Fruit fly (Drosophila melanogaster) whole organism, embryonic: ENCODE measurements around the gene Dhc62B.

ENCODE experiments used
- BEAF-32 ChIP-seq: fragments of 200-800 bp; sonication (Bioruptor generic); optimal IDR thresholded peaks from 3 replicates; lab custom pipeline; 2017; ENCODE audit warnings: missing biosample characterization, missing genetic modification characterization, mild to moderate bottlenecking, moderate library complexity, missing genetic modification reagents
- CG12219 ChIP-seq: fragments of 200-800 bp; sonication (Bioruptor generic); optimal IDR thresholded peaks from 3 replicates; lab custom pipeline; 2018; ENCODE audit warnings: missing biosample characterization, mild to moderate bottlenecking, missing genetic modification characterization
- CG12236 ChIP-seq: fragments of 200-800 bp; sonication (Bioruptor generic); optimal IDR thresholded peaks from 2 replicates; lab custom pipeline; 2016; ENCODE audit warnings: missing biosample characterization, missing genetic modification characterization
- CG12659 ChIP-seq: fragments of 200-800 bp; sonication (Bioruptor generic); optimal IDR thresholded peaks from 3 replicates; lab custom pipeline; 2017; ENCODE audit warnings: mild to moderate bottlenecking, missing biosample characterization, missing genetic modification reagents, missing genetic modification characterization
- CG12769 ChIP-seq: fragments of 200-800 bp; sonication (Bioruptor generic); optimal IDR thresholded peaks from 2 replicates; lab custom pipeline; 2019; ENCODE audit warnings: missing biosample characterization, mild to moderate bottlenecking, missing genetic modification characterization, moderate library complexity
- CG13424 ChIP-seq: fragments of 200-800 bp; sonication (Bioruptor generic); optimal IDR thresholded peaks from 2 replicates; lab custom pipeline; 2019; ENCODE audit warnings: missing biosample characterization, mild to moderate bottlenecking, missing genetic modification characterization, moderate library complexity
- CG17912 ChIP-seq: fragments of 200-800 bp; sonication (Bioruptor generic); optimal IDR thresholded peaks from 2 replicates; lab custom pipeline; 2018; ENCODE audit warnings: missing biosample characterization, mild to moderate bottlenecking, missing genetic modification characterization
- CG18476 ChIP-seq: fragments of 200-800 bp; sonication (Bioruptor generic); optimal IDR thresholded peaks from 2 replicates; lab custom pipeline; 2016; ENCODE audit warnings: missing biosample characterization, mild to moderate bottlenecking, missing genetic modification characterization
- CG2116 ChIP-seq: fragments of 200-800 bp; sonication (Bioruptor generic); optimal IDR thresholded peaks from 3 replicates; lab custom pipeline; 2018; ENCODE audit warnings: missing biosample characterization, mild to moderate bottlenecking, missing genetic modification characterization
- CG2202 ChIP-seq: fragments of 200-800 bp; sonication (Bioruptor generic); optimal IDR thresholded peaks from 2 replicates; lab custom pipeline; 2018; ENCODE audit warnings: missing biosample characterization, mild to moderate bottlenecking, missing genetic modification characterization
- CG32767 ChIP-seq: fragments of 200-800 bp; sonication (Bioruptor generic); IDR thresholded peaks from 2 replicates; pipeline ENCODE4 v1.3.6; 2022; ENCODE audit warnings: missing biosample characterization, missing genetic modification characterization
- CG33557 ChIP-seq: fragments of 200-800 bp; sonication (Bioruptor generic); optimal IDR thresholded peaks from 2 replicates; lab custom pipeline; 2019; ENCODE audit warnings: missing biosample characterization, mild to moderate bottlenecking, missing genetic modification characterization, moderate library complexity
- CG34376 ChIP-seq: fragments of 200-800 bp; sonication (Bioruptor generic); optimal IDR thresholded peaks from 2 replicates; lab custom pipeline; 2018; ENCODE audit warnings: missing biosample characterization, mild to moderate bottlenecking, missing genetic modification characterization
- CG4404 ChIP-seq: fragments of 200-800 bp; sonication (Bioruptor generic); IDR thresholded peaks from 2 replicates; pipeline ENCODE4 v1.3.6; 2022; ENCODE audit warnings: missing biosample characterization, missing genetic modification characterization
- CG5180 ChIP-seq: fragments of 200-800 bp; sonication (Bioruptor generic); optimal IDR thresholded peaks from 3 replicates; lab custom pipeline; 2017; ENCODE audit warnings: missing biosample characterization, missing genetic modification characterization, mild to moderate bottlenecking, moderate library complexity, missing genetic modification reagents
- CG7271 ChIP-seq: fragments of 200-800 bp; sonication (Bioruptor generic); optimal IDR thresholded peaks from 2 replicates; lab custom pipeline; 2018; ENCODE audit warnings: missing biosample characterization, mild to moderate bottlenecking, missing genetic modification characterization, moderate library complexity
- Eip74EF ChIP-seq, 2 experiments: fragments of 200-800 bp in 1 of 2; fragments of >200 bp in 1 of 2; sonication (Bioruptor generic) in 1 of 2; optimal IDR thresholded peaks; 2 replicates each; lab custom pipeline; 2017 to 2019; ENCODE audit warnings: missing biosample characterization in 2 of 2, missing genetic modification characterization in 2 of 2, mild to moderate bottlenecking in 1 of 2, moderate library complexity in 1 of 2
- HHEX ChIP-seq: fragments of 200-800 bp; sonication (Bioruptor generic); optimal IDR thresholded peaks from 3 replicates; lab custom pipeline; 2017; ENCODE audit warnings: missing biosample characterization, mild to moderate bottlenecking, missing genetic modification characterization, missing genetic modification reagents
- Hmr ChIP-seq: fragments of 200-800 bp; sonication (Bioruptor generic); optimal IDR thresholded peaks from 3 replicates; lab custom pipeline; 2017; ENCODE audit warnings: mild to moderate bottlenecking, missing biosample characterization, missing genetic modification reagents, missing genetic modification characterization
- Hr3 ChIP-seq: fragments of 200-800 bp; sonication (Bioruptor generic); optimal IDR thresholded peaks from 3 replicates; lab custom pipeline; 2016; ENCODE audit warnings: missing biosample characterization, missing genetic modification characterization
- Kr ChIP-seq: fragments of 200-800 bp; sonication (Bioruptor generic); optimal IDR thresholded peaks from 2 replicates; lab custom pipeline; 2017; ENCODE audit warnings: missing biosample characterization, mild to moderate bottlenecking, missing genetic modification characterization
- MESR4 ChIP-seq: fragments of 200-800 bp; sonication (Bioruptor generic); optimal IDR thresholded peaks from 2 replicates; lab custom pipeline; 2018; ENCODE audit warnings: missing biosample characterization, mild to moderate bottlenecking, missing genetic modification characterization, moderate library complexity
- MTF-1 ChIP-seq: fragments of 200-800 bp; sonication (Bioruptor generic); optimal IDR thresholded peaks from 2 replicates; lab custom pipeline; 2018; ENCODE audit warnings: missing biosample characterization, mild to moderate bottlenecking, missing genetic modification characterization, borderline replicate concordance
- Opbp ChIP-seq: fragments of 200-800 bp; sonication (Bioruptor generic); IDR thresholded peaks from 3 replicates; pipeline ENCODE4 v1.3.6; 2022; ENCODE audit warnings: missing biosample characterization, missing genetic modification characterization; ENCODE audit not compliant: partially characterized antibody
- PHDP ChIP-seq: fragments of 200-800 bp; sonication (Bioruptor generic); optimal IDR thresholded peaks from 3 replicates; lab custom pipeline; 2018; ENCODE audit warnings: missing biosample characterization, mild to moderate bottlenecking, missing genetic modification characterization, moderate library complexity
- Pdp1 ChIP-seq, 2 experiments: fragments of 200-800 bp; sonication (Bioruptor generic); optimal IDR thresholded peaks; 3 replicates each; lab custom pipeline; 2016; ENCODE audit warnings: missing biosample characterization in 2 of 2, missing genetic modification characterization in 2 of 2, mild to moderate bottlenecking in 1 of 2, moderate library complexity in 1 of 2
- Xrp1 ChIP-seq: fragments of 200-800 bp; sonication (Bioruptor generic); IDR thresholded peaks from 2 replicates; pipeline ENCODE4 v1.3.6; 2022; ENCODE audit warnings: missing biosample characterization, missing genetic modification characterization
- ara ChIP-seq: fragments of 200-800 bp; sonication (Bioruptor generic); IDR thresholded peaks from 2 replicates; pipeline ENCODE4 v1.3.6; 2022; ENCODE audit warnings: missing biosample characterization, missing genetic modification characterization
- chinmo ChIP-seq: fragments of 200-800 bp; sonication (Bioruptor generic); IDR thresholded peaks from 4 replicates; pipeline ENCODE4 v1.3.6; 2022; ENCODE audit warnings: missing biosample characterization, missing genetic modification characterization; ENCODE audit not compliant: partially characterized antibody
- da ChIP-seq: fragments of 200-800 bp; sonication (Bioruptor generic); optimal IDR thresholded peaks from 2 replicates; lab custom pipeline; 2016; ENCODE audit warnings: missing biosample characterization, missing genetic modification characterization
- dati ChIP-seq: fragments of 200-800 bp; sonication (Bioruptor generic); IDR thresholded peaks from 2 replicates; pipeline ENCODE4 v1.3.6; 2022; ENCODE audit warnings: missing biosample characterization, missing genetic modification characterization
- dmrt11E ChIP-seq: fragments of 200-800 bp; sonication (Bioruptor generic); optimal IDR thresholded peaks from 3 replicates; lab custom pipeline; 2018; ENCODE audit warnings: missing biosample characterization, mild to moderate bottlenecking, missing genetic modification characterization, moderate library complexity
- dpn ChIP-seq, 2 experiments: fragments of 200-800 bp; sonication (Bioruptor generic); optimal IDR thresholded peaks; 3 replicates each; lab custom pipeline; 2016; ENCODE audit warnings: missing biosample characterization in 2 of 2, missing genetic modification characterization in 2 of 2
- fd96Cb ChIP-seq: fragments of 200-800 bp; sonication (Bioruptor generic); optimal IDR thresholded peaks from 2 replicates; lab custom pipeline; 2018; ENCODE audit warnings: missing biosample characterization, mild to moderate bottlenecking, missing genetic modification characterization, moderate library complexity
- fru ChIP-seq: fragments of >200 bp; optimal IDR thresholded peaks from 2 replicates; lab custom pipeline; 2017
- fu2 ChIP-seq: fragments of 200-800 bp; sonication (Bioruptor generic); optimal IDR thresholded peaks from 2 replicates; lab custom pipeline; 2016; ENCODE audit warnings: missing biosample characterization, missing genetic modification characterization
- gcm ChIP-seq: fragments of 200-800 bp; sonication (Bioruptor generic); optimal IDR thresholded peaks from 2 replicates; lab custom pipeline; 2019; ENCODE audit warnings: missing biosample characterization, mild to moderate bottlenecking, missing genetic modification characterization, moderate library complexity
- gro ChIP-seq: fragments of 200-800 bp; sonication (Bioruptor generic); optimal IDR thresholded peaks from 2 replicates; lab custom pipeline; 2016; ENCODE audit warnings: missing biosample characterization, missing genetic modification characterization
- gt ChIP-seq: fragments of 200-800 bp; sonication (Bioruptor generic); IDR thresholded peaks from 2 replicates; pipeline ENCODE4 v1.3.6; 2022; ENCODE audit warnings: missing biosample characterization, missing genetic modification characterization
- hb ChIP-seq: fragments of 200-800 bp; sonication (Bioruptor generic); IDR thresholded peaks from 3 replicates; pipeline ENCODE4 v1.3.6; 2022; ENCODE audit warnings: missing biosample characterization, missing genetic modification characterization; ENCODE audit not compliant: partially characterized antibody
- kah ChIP-seq: fragments of 200-800 bp; sonication (Bioruptor generic); optimal IDR thresholded peaks from 2 replicates; lab custom pipeline; 2018; ENCODE audit warnings: missing biosample characterization, mild to moderate bottlenecking, missing genetic modification characterization
- klu ChIP-seq: fragments of 200-800 bp; sonication (Bioruptor generic); IDR thresholded peaks from 2 replicates; pipeline ENCODE4 v1.3.6; 2022; ENCODE audit warnings: missing biosample characterization, missing genetic modification characterization
- kni ChIP-seq: fragments of 200-800 bp; sonication (Bioruptor generic); optimal IDR thresholded peaks from 3 replicates; lab custom pipeline; 2017; ENCODE audit warnings: mild to moderate bottlenecking, missing biosample characterization, missing genetic modification reagents, missing genetic modification characterization
- nerfin-2 ChIP-seq: fragments of 200-800 bp; sonication (Bioruptor generic); IDR thresholded peaks from 2 replicates; pipeline ENCODE4 v1.3.6; 2022; ENCODE audit warnings: missing biosample characterization, missing genetic modification characterization; ENCODE audit not compliant: partially characterized antibody
- row ChIP-seq: fragments of 200-800 bp; sonication (Bioruptor generic); IDR thresholded peaks from 3 replicates; pipeline ENCODE4 v1.3.6; 2022; ENCODE audit warnings: missing biosample characterization, missing genetic modification characterization
- slp2 ChIP-seq: fragments of 200-800 bp; sonication (Bioruptor generic); optimal IDR thresholded peaks from 2 replicates; lab custom pipeline; 2016; ENCODE audit warnings: missing biosample characterization, missing genetic modification characterization
- tap ChIP-seq: fragments of 200-800 bp; optimal IDR thresholded peaks from 3 replicates; lab custom pipeline; 2019; ENCODE audit warnings: missing biosample characterization, mild to moderate bottlenecking, missing genetic modification characterization, moderate library complexity
- toy ChIP-seq: fragments of 200-800 bp; sonication (Bioruptor generic); IDR thresholded peaks from 2 replicates; pipeline ENCODE4 v1.3.6; 2022; ENCODE audit warnings: missing biosample characterization, missing genetic modification characterization
- trh ChIP-seq: fragments of 200-800 bp; sonication (Bioruptor generic); optimal IDR thresholded peaks from 2 replicates; lab custom pipeline; 2016; ENCODE audit warnings: missing biosample characterization, missing genetic modification characterization
- ttk ChIP-seq: fragments of 200-800 bp; sonication (Bioruptor generic); IDR thresholded peaks from 2 replicates; pipeline ENCODE4 v2.1.2; 2022; ENCODE audit warnings: missing biosample characterization, missing genetic modification characterization

Gene Dhc62B

dm6 chr3L:1730873-1731272, 40.7 kb downstream of the Dhc62B start, which contains the start of gene drpr (continued):
- TF ChIP-seq CG7271 (no peak), BEAF-32 (GFP tag; lab: Kevin White, UChicago) (peak; percentile 32), trh (GFP tag; lab: Kevin White, UChicago) (no peak), HHEX (GFP tag; lab: Kevin White, UChicago) (peak; percentile 41), Eip74EF (GFP tag; optimal IDR thresholded peaks at IDR 0.05; lab: Kevin White, UChicago) (peak in 1 of 2 experiments; percentile 22), Kr (GFP tag; lab: Kevin White, UChicago) (no peak), row (GFP tag; lab: Robert Waterston, UW) (peak; percentile 79), CG4404 (GFP tag; lab: Robert Waterston, UW) (no peak), Hmr (peak; percentile 41), CG2116 (peak; percentile 46), CG32767 (no peak), Hr3 (GFP tag; lab: Kevin White, UChicago) (no peak), CG12659 (GFP tag; lab: Kevin White, UChicago) (peak; percentile 78), MTF-1 (GFP tag; lab: Kevin White, UChicago) (peak; percentile 17), MESR4 (GFP tag; lab: Kevin White, UChicago) (peak; percentile 79), kni (peak; percentile 2), CG34376 (GFP tag; lab: Kevin White, UChicago) (peak; percentile 13), CG5180 (GFP tag; lab: Kevin White, UChicago) (no peak), nerfin-2 (GFP tag; lab: Robert Waterston, UW) (no peak), CG18476 (GFP tag; lab: Kevin White, UChicago) (no peak), CG12769 (tag; lab: Kevin White, UChicago) (peak; percentile 11), fd96Cb (no peak), da (GFP tag; lab: Kevin White, UChicago) (no peak), fru (lab: Kevin White, UChicago) (no peak), CG2202 (tag; lab: Kevin White, UChicago) (peak; percentile 6), dmrt11E (tag; lab: Kevin White, UChicago) (no peak), slp2 (GFP tag; lab: Kevin White, UChicago) (no peak), tap (no peak), chinmo (GFP tag; lab: Robert Waterston, UW) (peak; percentile 84; the same call in 2 of the 4 replicates), klu (GFP tag; lab: Robert Waterston, UW) (no peak), dpn (GFP tag; optimal IDR thresholded peaks at IDR 0.05; lab: Kevin White, UChicago) (no peak), kah (GFP tag; lab: Kevin White, UChicago) (peak; percentile 9), Opbp (GFP tag; lab: Robert Waterston, UW) (no peak), CG12219 (no peak), Xrp1 (GFP tag; lab: Robert Waterston, UW) (no peak), ttk (GFP tag; lab: Robert Waterston, UW) (no peak), CG33557 (GFP tag; lab: Kevin White, UChicago) (peak; percentile 13), Pdp1 (GFP tag; optimal IDR thresholded peaks at IDR 0.05; lab: Kevin White, UChicago) (peak in 1 of 2 experiments; percentile 45), gcm (GFP tag; lab: Kevin White, UChicago) (peak; percentile 18), dati (GFP tag; lab: Robert Waterston, UW) (no peak), gro (GFP tag; lab: Kevin White, UChicago) (no peak), gt (GFP tag; lab: Robert Waterston, UW) (no peak), CG12236 (no peak), CG17912 (GFP tag; lab: Kevin White, UChicago) (no peak), CG13424 (tag; lab: Kevin White, UChicago) (no peak), toy (GFP tag; lab: Robert Waterston, UW) (no peak), hb (GFP tag; lab: Robert Waterston, UW) (no peak), fu2 (GFP tag; lab: Kevin White, UChicago) (no peak), ara (GFP tag; lab: Robert Waterston, UW) (no peak), PHDP (tag; lab: Kevin White, UChicago) (no peak)
